Worm (Caenorhabditis elegans): ENCODE measurements around the gene Y57E12B.1.
A peak's percentile ranks its signal among the peaks of the same experiment; 100 is the strongest.

Y57E12B.1 gene

ce11 chrV:6993999-6994398 is 45.7 kb downstream of the Y57E12B.1 start (continued):
- TF ChIP-seq ztf-11 (tag; optimal IDR thresholded peaks at IDR 0.05) (no peak), ztf-7 (tag; optimal IDR thresholded peaks at IDR 0.05) (peak; percentile 3), dve-1 (tag; optimal IDR thresholded peaks at IDR 0.05; ENCODE audit: insufficient read depth) (peak; percentile 77), duxl-1 (tag; optimal IDR thresholded peaks at IDR 0.05; ENCODE audit: poor library complexity) (no peak), mdt-29 (GFP tag; IDR thresholded peaks at IDR 0.05) (no peak), daf-16 (GFP tag; optimal IDR thresholded peaks at IDR 0.05) (no peak), daf-16 (tag; optimal IDR thresholded peaks at IDR 0.05) (peak; percentile 27), sdz-12 (GFP tag; optimal IDR thresholded peaks at IDR 0.05) (no peak), nhr-102 (tag; optimal IDR thresholded peaks at IDR 0.05) (no peak), nhr-28 (tag; optimal IDR thresholded peaks at IDR 0.05) (peak; percentile 84), mdl-1 (tag; optimal IDR thresholded peaks at IDR 0.05) (peak in 1 of 2 experiments; percentile 66), hlh-11 (tag; optimal IDR thresholded peaks at IDR 0.05) (peak; percentile 58), ceh-62 (tag; optimal IDR thresholded peaks at IDR 0.05) (no peak), lin-39 (tag; optimal IDR thresholded peaks at IDR 0.05) (no peak), ZK546.5 (tag; optimal IDR thresholded peaks at IDR 0.05) (no peak), dmd-6 (GFP tag; IDR thresholded peaks at IDR 0.05) (peak; percentile 93), lin-15B (tag; optimal IDR thresholded peaks at IDR 0.05) (no peak), F49E8.2 (tag; optimal IDR thresholded peaks at IDR 0.05; ENCODE audit: borderline replicate concordance) (no peak), mxl-3 (GFP tag; optimal IDR thresholded peaks at IDR 0.05) (peak; percentile 4), zip-11 (GFP tag; IDR thresholded peaks at IDR 0.05) (no peak), jun-1 (tag; optimal IDR thresholded peaks at IDR 0.05) (no peak), ZK337.2 (GFP tag; IDR thresholded peaks at IDR 0.05) (no peak), nhr-48 (tag; optimal IDR thresholded peaks at IDR 0.05) (peak; percentile 73), attf-4 (tag; optimal IDR thresholded peaks at IDR 0.05) (no peak), mxl-2 (GFP tag; conservative IDR thresholded peaks at IDR 0.05) (no peak), set-16 (GFP tag; IDR thresholded peaks at IDR 0.05) (no peak), nhr-6 (tag; optimal IDR thresholded peaks at IDR 0.05) (peak; percentile 41), fkh-10 (GFP tag; optimal IDR thresholded peaks at IDR 0.05) (no peak), pha-4 (GFP tag; IDR thresholded peaks at IDR 0.05) (no peak), pha-4 (tag; optimal IDR thresholded peaks at IDR 0.05) (no peak), rbr-2 (tag; optimal IDR thresholded peaks at IDR 0.05) (no peak), aha-1 (tag) (no peak), unc-62 (GFP tag; optimal IDR thresholded peaks at IDR 0.05 in 1 of 2) (no peak), unc-62 (tag; optimal IDR thresholded peaks at IDR 0.05) (no peak), mep-1 (tag; optimal IDR thresholded peaks at IDR 0.05) (peak; percentile 14), madf-9 (GFP tag; conservative IDR thresholded peaks at IDR 0.05) (no peak), mes-2 (tag; optimal IDR thresholded peaks at IDR 0.05; ENCODE audit: poor library complexity, severe bottlenecking) (peak; percentile 18), arid-1 (GFP tag; conservative IDR thresholded peaks at IDR 0.05) (no peak), nhr-10 (tag; optimal IDR thresholded peaks at IDR 0.05) (peak; percentile 80)

- TF ChIP-seq hmg-1.1 (GFP tag; IDR thresholded peaks at IDR 0.05) (no peak), dve-1 (tag; optimal IDR thresholded peaks at IDR 0.05; ENCODE audit: insufficient read depth) (peak; percentile 24), jun-1 (tag; optimal IDR thresholded peaks at IDR 0.05) (no peak), pqm-1 (tag; optimal IDR thresholded peaks at IDR 0.05) (no peak), nhr-6 (tag; optimal IDR thresholded peaks at IDR 0.05) (no peak), snpc-1.2 (GFP tag; IDR thresholded peaks at IDR 0.05) (no peak), egl-43 (GFP tag; IDR thresholded peaks at IDR 0.05) (no peak), cey-2 (tag; optimal IDR thresholded peaks at IDR 0.05; ENCODE audit: borderline replicate concordance, insufficient read depth) (no peak), nhr-102 (tag; optimal IDR thresholded peaks at IDR 0.05) (no peak), rbr-2 (tag; optimal IDR thresholded peaks at IDR 0.05) (no peak), attf-4 (tag; optimal IDR thresholded peaks at IDR 0.05) (no peak), mxl-3 (GFP tag; optimal IDR thresholded peaks at IDR 0.05) (no peak), nhr-41 (GFP tag; IDR thresholded peaks at IDR 0.05) (no peak), nhr-25 (tag; optimal IDR thresholded peaks at IDR 0.05; ENCODE audit: borderline replicate concordance, insufficient read depth) (no peak), lin-39 (tag; optimal IDR thresholded peaks at IDR 0.05) (no peak), dmd-6 (GFP tag; IDR thresholded peaks at IDR 0.05) (peak; percentile 13), unc-130 (GFP tag; optimal IDR thresholded peaks at IDR 0.05) (no peak), duxl-1 (tag; optimal IDR thresholded peaks at IDR 0.05; ENCODE audit: poor library complexity) (no peak), nhr-111 (GFP tag; optimal IDR thresholded peaks at IDR 0.05) (no peak), nhr-11 (tag; optimal IDR thresholded peaks at IDR 0.05) (no peak), ceh-28 (tag; optimal IDR thresholded peaks at IDR 0.05) (no peak), php-3 (GFP tag; IDR thresholded peaks at IDR 0.05) (peak; percentile 18; the same call in 1 of the 2 replicates)
These were observed 48.8 kb downstream of the Y57E12B.1 start, which contains the start of gene nhr-107 for ce11 chrV:6997041-6997552. Gene nhr-107 (minus strand): TSS chrV:6997091.

Data from whole organism, L4 larva.